Worm (Caenorhabditis elegans) whole organism, late embryonic: Measurements from ENCODE around the gene K09F5.4.

Experiments
- C08G9.2 ChIP-seq: sonication (generic microtip); optimal IDR thresholded peaks from 2 replicates; lab custom pipeline; 2016; ENCODE audit warnings: mild to moderate bottlenecking, missing genetic modification characterization, moderate library complexity, missing compliant biosample characterization
- C38D4.7 ChIP-seq: fragments of 200-800 bp; sonication (Bioruptor generic); optimal IDR thresholded peaks from 2 replicates; lab custom pipeline; 2018; ENCODE audit warnings: mild to moderate bottlenecking, missing genetic modification characterization, moderate library complexity, missing compliant biosample characterization
- T23F11.4 ChIP-seq: fragments of 200-800 bp; sonication (Bioruptor generic); optimal IDR thresholded peaks from 2 replicates; lab custom pipeline; 2018; ENCODE audit warnings: mild to moderate bottlenecking, missing genetic modification characterization, missing compliant biosample characterization
- ahr-1 ChIP-seq: sonication (generic microtip); optimal IDR thresholded peaks from 2 replicates; lab custom pipeline; 2016; ENCODE audit warnings: missing genetic modification characterization, missing compliant biosample characterization
- ama-1 ChIP-seq: fragments of 150-350 bp; optimal IDR thresholded peaks from 2 replicates; lab custom pipeline; 2014
- ceh-2 ChIP-seq: sonication (generic microtip); optimal IDR thresholded peaks from 2 replicates; lab custom pipeline; 2016; ENCODE audit warnings: missing genotype, missing genetic modification characterization, missing compliant biosample characterization
- ceh-22 ChIP-seq: sonication (generic microtip); optimal IDR thresholded peaks from 2 replicates; lab custom pipeline; 2017; ENCODE audit warnings: missing biosample characterization, missing genetic modification characterization
- ceh-24 ChIP-seq: sonication (generic microtip); optimal IDR thresholded peaks from 2 replicates; lab custom pipeline; 2016; ENCODE audit warnings: mild to moderate bottlenecking, missing genetic modification characterization, missing compliant biosample characterization
- ceh-30 ChIP-seq: fragments of 150-350 bp; optimal IDR thresholded peaks from 2 replicates; lab custom pipeline; 2014; ENCODE audit warnings: missing biosample characterization, missing genetic modification characterization
- ceh-31 ChIP-seq: sonication (generic microtip); optimal IDR thresholded peaks from 2 replicates; lab custom pipeline; 2016; ENCODE audit warnings: missing genetic modification characterization, missing compliant biosample characterization
- ceh-34 ChIP-seq: sonication (generic microtip); optimal IDR thresholded peaks from 2 replicates; lab custom pipeline; 2016; ENCODE audit warnings: mild to moderate bottlenecking, missing genetic modification characterization, missing compliant biosample characterization
- ceh-45 ChIP-seq: fragments of 200-800 bp; sonication (Bioruptor generic); IDR thresholded peaks from 2 replicates; pipeline ENCODE4 v1.3.6; 2022; ENCODE audit warnings: missing genetic modification reagents, missing genetic modification characterization, missing compliant biosample characterization
- dmd-4 ChIP-seq: sonication (generic microtip); optimal IDR thresholded peaks from 2 replicates; lab custom pipeline; 2016; ENCODE audit warnings: borderline replicate concordance, missing genetic modification characterization, missing compliant biosample characterization
- ets-4 ChIP-seq: sonication (generic microtip); optimal IDR thresholded peaks from 2 replicates; lab custom pipeline; 2016; ENCODE audit warnings: missing genetic modification characterization, missing compliant biosample characterization
- fax-1 ChIP-seq: sonication (generic microtip); optimal IDR thresholded peaks from 2 replicates; lab custom pipeline; 2016; ENCODE audit warnings: missing genotype, missing genetic modification characterization, missing compliant biosample characterization
- fkh-10 ChIP-seq: fragments of 150-350 bp; optimal IDR thresholded peaks from 2 replicates; lab custom pipeline; 2014; ENCODE audit warnings: missing biosample characterization, missing genetic modification reagents, missing genetic modification characterization
- gmeb-2 ChIP-seq: sonication (generic microtip); optimal IDR thresholded peaks from 2 replicates; lab custom pipeline; 2016; ENCODE audit warnings: missing genetic modification characterization, inconsistent platforms, missing compliant biosample characterization
- hlh-13 ChIP-seq: fragments of 200-800 bp; sonication (Bioruptor generic); optimal IDR thresholded peaks from 2 replicates; lab custom pipeline; 2018; ENCODE audit warnings: mild to moderate bottlenecking, missing genetic modification characterization, missing compliant biosample characterization
- hlh-15 ChIP-seq: sonication (generic microtip); optimal IDR thresholded peaks from 2 replicates; lab custom pipeline; 2016; ENCODE audit warnings: missing genetic modification characterization, missing compliant biosample characterization
- hlh-30 ChIP-seq: sonication (generic microtip); optimal IDR thresholded peaks from 2 replicates; lab custom pipeline; 2017; ENCODE audit warnings: antibody characterized with exemption, missing genetic modification characterization, missing compliant biosample characterization; ENCODE audit not compliant: insufficient read depth
- hlh-6 ChIP-seq: sonication (generic microtip); optimal IDR thresholded peaks from 2 replicates; lab custom pipeline; 2016; ENCODE audit warnings: missing genotype, missing genetic modification characterization, missing compliant biosample characterization
- hlh-8 ChIP-seq: sonication (generic microtip); optimal IDR thresholded peaks from 2 replicates; lab custom pipeline; 2016; ENCODE audit warnings: missing genotype, missing genetic modification characterization, missing compliant biosample characterization
- lim-6 ChIP-seq: sonication (generic microtip); optimal IDR thresholded peaks from 2 replicates; lab custom pipeline; 2016; ENCODE audit warnings: missing genetic modification characterization, missing compliant biosample characterization
- lin-11 ChIP-seq: fragments of 200-800 bp; sonication (Bioruptor generic); optimal IDR thresholded peaks from 2 replicates; lab custom pipeline; 2018; ENCODE audit warnings: mild to moderate bottlenecking, missing genetic modification characterization, missing compliant biosample characterization
- madf-2 ChIP-seq: sonication (generic microtip); optimal IDR thresholded peaks from 2 replicates; lab custom pipeline; 2017; ENCODE audit warnings: missing genetic modification characterization, missing compliant biosample characterization
- mec-3 ChIP-seq: sonication (generic microtip); optimal IDR thresholded peaks from 2 replicates; lab custom pipeline; 2016; ENCODE audit warnings: borderline replicate concordance, missing genetic modification characterization, missing compliant biosample characterization
- nhr-11 ChIP-seq: fragments of 150-350 bp; optimal IDR thresholded peaks from 2 replicates; lab custom pipeline; 2014; ENCODE audit warnings: missing biosample characterization, missing genetic modification characterization
- npax-4 ChIP-seq: sonication (generic microtip); optimal IDR thresholded peaks from 2 replicates; lab custom pipeline; 2016; ENCODE audit warnings: missing genetic modification characterization, missing compliant biosample characterization
- pat-9 ChIP-seq: fragments of 200-800 bp; sonication (Bioruptor generic); optimal IDR thresholded peaks from 2 replicates; lab custom pipeline; 2018; ENCODE audit warnings: mild to moderate bottlenecking, missing genetic modification characterization, moderate library complexity, missing compliant biosample characterization
- pax-1 ChIP-seq: fragments of 150-350 bp; optimal IDR thresholded peaks from 2 replicates; lab custom pipeline; 2014; ENCODE audit warnings: missing biosample characterization, missing genetic modification characterization
- pha-2 ChIP-seq: sonication (generic microtip); optimal IDR thresholded peaks from 2 replicates; lab custom pipeline; 2017; ENCODE audit warnings: mild to moderate bottlenecking, missing genetic modification characterization, missing compliant biosample characterization
- pha-4 ChIP-seq: fragments of 150-350 bp; optimal IDR thresholded peaks from 2 replicates; lab custom pipeline; 2018; ENCODE audit warnings: missing biosample characterization, missing genetic modification reagents, missing genetic modification characterization
- pros-1 ChIP-seq: fragments of 150-350 bp; optimal IDR thresholded peaks from 2 replicates; lab custom pipeline; 2014; ENCODE audit warnings: missing biosample characterization, missing genetic modification reagents, missing genetic modification characterization
- ref-2 ChIP-seq: sonication (generic microtip); optimal IDR thresholded peaks from 2 replicates; lab custom pipeline; 2016; ENCODE audit warnings: missing genetic modification characterization, missing compliant biosample characterization
- sdc-2 ChIP-seq: sonication (generic microtip); optimal IDR thresholded peaks from 2 replicates; lab custom pipeline; 2016; ENCODE audit warnings: missing genotype, missing genetic modification characterization, missing compliant biosample characterization
- sox-2 ChIP-seq: fragments of 200-800 bp; sonication (Bioruptor generic); IDR thresholded peaks from 2 replicates; pipeline ENCODE4 v1.3.6; 2022; ENCODE audit warnings: missing genetic modification reagents, missing genetic modification characterization, missing compliant biosample characterization
- tbx-2 ChIP-seq: sonication (generic microtip); optimal IDR thresholded peaks from 2 replicates; lab custom pipeline; 2016; ENCODE audit warnings: missing genetic modification characterization, missing compliant biosample characterization
- tbx-7 ChIP-seq: sonication (generic microtip); optimal IDR thresholded peaks from 2 replicates; lab custom pipeline; 2016; ENCODE audit warnings: missing genotype, missing genetic modification characterization, missing compliant biosample characterization
- unc-55 ChIP-seq: sonication (generic microtip); optimal IDR thresholded peaks from 2 replicates; lab custom pipeline; 2017; ENCODE audit warnings: missing biosample characterization, missing genetic modification reagents, missing genetic modification characterization
- unc-86 ChIP-seq: sonication (generic microtip); optimal IDR thresholded peaks from 2 replicates; lab custom pipeline; 2016; ENCODE audit warnings: missing genetic modification characterization, missing compliant biosample characterization
- ztf-16 ChIP-seq: sonication (generic microtip); optimal IDR thresholded peaks from 2 replicates; lab custom pipeline; 2017; ENCODE audit warnings: missing genetic modification characterization, missing compliant biosample characterization

The K09F5.4 gene

DNA sequence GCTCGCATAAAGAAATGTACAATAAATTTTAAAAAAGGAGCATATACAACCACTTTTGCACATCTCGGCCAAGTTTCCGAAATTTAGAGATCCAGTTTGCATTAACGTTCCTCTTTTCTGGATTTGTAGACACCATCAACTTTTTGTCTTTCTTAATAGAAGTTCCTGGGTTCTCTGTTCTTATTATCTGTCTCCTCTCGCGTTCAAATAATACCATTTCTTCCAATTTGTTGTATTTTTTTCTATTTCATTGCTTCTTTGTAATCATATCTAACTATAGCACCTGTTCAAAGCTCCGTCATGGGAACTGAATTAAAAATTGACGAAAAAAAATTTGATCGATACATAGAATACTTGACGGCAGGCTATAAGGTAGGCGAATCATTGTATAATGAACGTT lies 28.8 kb upstream of the K09F5.4 start, which contains the start of gene K09F5.1:
TSS of gene K09F5.1 (plus strand) at position 301 of the 400 bp plus-strand sequence.
- TF ChIP-seq unc-55 (GFP tag; lab: Kevin White, UChicago) (no peak), hlh-8 (tag; lab: Kevin White, UChicago) (no peak), lim-6 (no peak), C38D4.7 (GFP tag; lab: Kevin White, UChicago) (no peak)

DNA sequence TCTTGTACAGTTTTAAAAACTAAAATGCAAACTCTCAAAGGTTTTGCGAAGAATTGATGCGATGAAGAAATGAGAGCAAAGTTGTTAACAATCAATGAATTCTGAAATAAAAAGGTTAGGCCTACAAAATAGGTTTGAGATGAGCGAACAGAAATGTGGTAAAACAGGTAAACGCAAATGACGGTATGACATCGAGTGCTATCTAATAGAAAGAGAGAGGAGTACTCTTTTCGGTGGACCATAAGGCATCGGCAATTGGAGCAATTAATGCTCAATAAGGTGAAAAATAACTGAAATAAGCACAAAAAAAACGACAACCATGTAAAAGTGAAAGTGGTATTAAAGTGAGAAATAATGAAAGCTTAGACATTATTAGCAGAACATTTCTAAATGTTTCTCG lies 25.6 kb upstream of the K09F5.4 start, which contains the start of gene set-12:
TSS of gene set-12 (minus strand) at position 101 of the 400 bp plus-strand sequence.
- TF ChIP-seq pax-1 (tag; lab: Kevin White, UChicago): no peak
- TF ChIP-seq ceh-31 (tag; lab: Kevin White, UChicago): no peak
- TF ChIP-seq ets-4 (tag; lab: Kevin White, UChicago): no peak
- no peak for TF ChIP-seq gmeb-2 (tag; lab: Kevin White, UChicago)
- TF ChIP-seq ceh-24 (tag; lab: Kevin White, UChicago): no peak
- TF ChIP-seq pha-2: no peak
- no peak for TF ChIP-seq fax-1
- TF ChIP-seq unc-86 (tag; lab: Kevin White, UChicago): no peak
- no peak for TF ChIP-seq hlh-13
- TF ChIP-seq unc-55 (GFP tag; lab: Kevin White, UChicago): no peak
- TF ChIP-seq mec-3 (tag; lab: Kevin White, UChicago): no peak
- TF ChIP-seq dmd-4 (tag; lab: Kevin White, UChicago): no peak
- TF ChIP-seq T23F11.4 (GFP tag; lab: Kevin White, UChicago): no peak
- TF ChIP-seq sox-2 (GFP tag; lab: Robert Waterston, UW): no peak
- TF ChIP-seq hlh-6 (tag; lab: Kevin White, UChicago): no peak
- no peak for TF ChIP-seq ama-1 (lab: Kevin White, UChicago)
- no peak for TF ChIP-seq fkh-10 (GFP tag; lab: Kevin White, UChicago)
- no peak for TF ChIP-seq pat-9
- TF ChIP-seq ahr-1 (tag; lab: Kevin White, UChicago): no peak
- TF ChIP-seq npax-4 (tag; lab: Kevin White, UChicago): no peak
- TF ChIP-seq, all 69 proteins: peak for 0

DNA sequence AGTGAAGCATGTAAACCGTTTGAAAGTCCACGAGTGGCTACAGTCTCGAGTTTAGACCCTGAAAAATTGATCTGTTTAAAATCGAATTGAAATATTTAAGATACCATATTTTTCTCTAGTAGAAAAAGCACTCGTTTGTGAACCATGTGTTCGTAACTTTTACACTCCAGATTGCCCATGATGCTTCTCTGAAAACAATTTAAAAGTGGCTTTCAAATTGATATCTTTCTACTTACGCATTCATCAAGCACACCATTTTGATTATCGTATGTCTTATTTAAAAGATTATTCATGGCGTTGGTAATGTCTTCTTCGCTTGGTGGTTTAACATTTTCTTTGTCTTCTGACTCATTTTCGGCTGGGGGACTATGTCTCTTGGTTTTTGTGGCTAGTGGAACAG lies 23.0 kb upstream of the K09F5.4 start:
- TF ChIP-seq hlh-8 (tag; lab: Kevin White, UChicago) (no peak), nhr-11 (tag; lab: Kevin White, UChicago) (no peak), ztf-16 (tag; lab: Kevin White, UChicago) (no peak), pha-2 (no peak), hlh-15 (tag; lab: Kevin White, UChicago) (no peak), ceh-45 (GFP tag; lab: Robert Waterston, UW) (no peak), ref-2 (no peak), dmd-4 (tag; lab: Kevin White, UChicago) (no peak), pros-1 (tag; lab: Kevin White, UChicago) (no peak), pha-4 (tag; lab: Kevin White, UChicago) (no peak), ceh-22 (tag; lab: Kevin White, UChicago) (no peak), ceh-34 (tag; lab: Kevin White, UChicago) (no peak), C38D4.7 (GFP tag; lab: Kevin White, UChicago) (no peak)

DNA sequence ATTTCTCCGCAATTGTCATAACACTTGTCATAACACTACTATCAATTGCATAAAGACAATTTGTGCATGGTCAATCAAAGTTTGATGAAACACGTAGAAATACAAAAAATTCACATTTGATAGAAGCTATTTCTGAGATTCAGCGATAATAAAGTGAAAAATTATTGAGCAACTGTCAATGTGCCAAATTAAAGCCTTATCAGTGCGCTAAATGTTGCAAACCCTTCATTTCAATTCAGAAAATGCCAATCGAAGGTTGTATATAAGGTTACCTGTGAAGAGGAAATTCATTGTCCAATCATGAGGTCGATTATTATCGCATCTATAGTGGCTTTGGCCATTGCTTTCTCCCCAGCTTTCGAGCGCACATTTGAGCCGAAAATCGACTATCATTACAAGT lies 17.1 kb upstream of the K09F5.4 start, which contains the start of gene vit-1:
TSS of gene vit-1 (plus strand) at position 289 of the 400 bp plus-strand sequence.
- TF ChIP-seq hlh-6 (tag; lab: Kevin White, UChicago) (no peak), ceh-22 (tag; lab: Kevin White, UChicago) (no peak), sdc-2 (no peak), ahr-1 (tag; lab: Kevin White, UChicago) (no peak), lin-11 (no peak), ceh-45 (GFP tag; lab: Robert Waterston, UW) (no peak), ref-2 (no peak), ceh-2 (no peak), madf-2 (tag; lab: Kevin White, UChicago) (no peak), tbx-7 (tag; lab: Kevin White, UChicago) (no peak), hlh-30 (tag; lab: Kevin White, UChicago) (no peak), tbx-2 (tag; lab: Kevin White, UChicago) (no peak), ceh-30 (tag; lab: Kevin White, UChicago) (no peak), C08G9.2 (no peak), pha-4 (tag; lab: Kevin White, UChicago) (no peak), mec-3 (tag; lab: Kevin White, UChicago) (no peak), ztf-16 (tag; lab: Kevin White, UChicago) (no peak)
